Worm (Caenorhabditis elegans) whole organism, early embryonic: ENCODE results near the gene csp-2.

Experiments used
- F13C5.2 ChIP-seq: sonication (generic microtip); optimal IDR thresholded peaks from 2 replicates; lab custom pipeline; 2017; ENCODE audit warnings: mild to moderate bottlenecking, missing genetic modification characterization, inconsistent platforms, missing compliant biosample characterization
- ceh-13 ChIP-seq: fragments of 200-800 bp; sonication (Bioruptor generic); optimal IDR thresholded peaks from 2 replicates; lab custom pipeline; 2018; ENCODE audit warnings: mild to moderate bottlenecking, missing genetic modification characterization, missing compliant biosample characterization

- TF ChIP-seq F13C5.2 (peak; percentile 9), ceh-13 (GFP tag; lab: Kevin White, UChicago) (no peak)
These were observed 14.1 kb downstream of the csp-2 start, which contains the start of gene Y73B6BL.29 for ce11 chrIV:6321667-6322066.
